Worm (Caenorhabditis elegans): ENCODE data around the gene glb-20.

The glb-20 gene

ce11 chrX:13510997-13511396, 45.0 kb downstream of the glb-20 start, which contains the start of gene col-185:
col-185 (minus strand) TSS chrX:13511097.
- TF ChIP-seq fos-1 (tag; optimal IDR thresholded peaks at IDR 0.05) (no peak), pha-4 (tag; optimal IDR thresholded peaks at IDR 0.05) (no peak), nhr-76 (tag; optimal IDR thresholded peaks at IDR 0.05) (no peak), unc-39 (tag; optimal IDR thresholded peaks at IDR 0.05) (no peak), nhr-11 (tag; optimal IDR thresholded peaks at IDR 0.05) (no peak), elt-3 (tag; optimal IDR thresholded peaks at IDR 0.05) (no peak), nhr-28 (tag; optimal IDR thresholded peaks at IDR 0.05) (no peak), ztf-11 (tag; optimal IDR thresholded peaks at IDR 0.05) (no peak), lin-39 (tag; optimal IDR thresholded peaks at IDR 0.05) (no peak), fkh-2 (tag; optimal IDR thresholded peaks at IDR 0.05) (no peak), mdl-1 (tag; optimal IDR thresholded peaks at IDR 0.05) (no peak), mml-1 (tag; optimal IDR thresholded peaks at IDR 0.05) (no peak), tbx-2 (tag; optimal IDR thresholded peaks at IDR 0.05) (no peak), ceh-9 (tag; optimal IDR thresholded peaks at IDR 0.05) (no peak), hmg-11 (tag; optimal IDR thresholded peaks at IDR 0.05) (no peak), ZK546.5 (tag; optimal IDR thresholded peaks at IDR 0.05) (no peak), R02D3.7 (tag; optimal IDR thresholded peaks at IDR 0.05) (no peak)

DNA sequence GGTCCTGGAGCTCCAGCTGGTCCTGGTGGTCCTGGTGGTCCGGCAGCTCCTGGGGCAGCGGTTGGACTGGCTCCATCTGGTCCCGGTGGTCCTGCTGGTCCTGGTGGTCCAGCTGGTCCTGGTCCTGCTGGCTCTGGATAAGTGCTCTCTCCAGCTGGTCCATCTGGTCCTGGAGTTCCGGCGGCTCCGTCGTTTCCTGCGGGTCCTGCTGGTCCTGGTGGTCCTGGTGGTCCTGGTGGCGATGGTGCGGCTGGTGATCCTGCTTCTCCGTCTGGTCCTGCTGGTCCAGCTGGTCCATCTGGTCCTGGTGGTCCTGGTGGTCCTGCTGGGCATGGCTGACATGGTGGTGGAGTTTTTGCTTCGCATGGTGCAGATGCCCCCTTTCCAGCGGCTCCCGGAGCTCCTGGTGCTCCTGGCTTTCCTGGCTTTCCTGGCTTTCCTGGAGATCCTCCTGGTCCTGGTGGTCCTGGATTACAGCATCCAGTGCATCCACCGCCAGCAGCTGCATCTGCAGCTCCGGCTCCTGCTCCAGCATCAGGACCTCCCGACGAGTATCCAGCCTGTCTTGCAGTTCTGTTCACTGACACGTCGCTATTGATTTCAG, 45.6 kb downstream of the glb-20 start:
- TF ChIP-seq ZK546.5 (tag; optimal IDR thresholded peaks at IDR 0.05) (no peak), hmg-11 (tag; optimal IDR thresholded peaks at IDR 0.05) (no peak), elt-1 (tag; optimal IDR thresholded peaks at IDR 0.05) (no peak), R02D3.7 (tag; optimal IDR thresholded peaks at IDR 0.05) (no peak), sea-2 (GFP tag; optimal IDR thresholded peaks at IDR 0.05) (no peak), eor-1 (tag; optimal IDR thresholded peaks at IDR 0.05) (no peak), ztf-11 (tag; optimal IDR thresholded peaks at IDR 0.05) (no peak), pha-4 (tag; optimal IDR thresholded peaks at IDR 0.05) (no peak), pqm-1 (tag; optimal IDR thresholded peaks at IDR 0.05) (no peak), ama-1 (optimal IDR thresholded peaks at IDR 0.05) (no peak), egl-5 (tag; optimal IDR thresholded peaks at IDR 0.05) (no peak), nhr-28 (tag; optimal IDR thresholded peaks at IDR 0.05) (no peak), fkh-2 (tag; optimal IDR thresholded peaks at IDR 0.05) (no peak), jun-1 (tag; optimal IDR thresholded peaks at IDR 0.05) (no peak), snpc-4 (tag; optimal IDR thresholded peaks at IDR 0.05) (no peak), fkh-10 (GFP tag; optimal IDR thresholded peaks at IDR 0.05) (no peak), lin-15B (tag; optimal IDR thresholded peaks at IDR 0.05) (no peak), skn-1 (tag; optimal IDR thresholded peaks at IDR 0.05) (no peak), ztf-4 (tag; optimal IDR thresholded peaks at IDR 0.05) (no peak)

DNA sequence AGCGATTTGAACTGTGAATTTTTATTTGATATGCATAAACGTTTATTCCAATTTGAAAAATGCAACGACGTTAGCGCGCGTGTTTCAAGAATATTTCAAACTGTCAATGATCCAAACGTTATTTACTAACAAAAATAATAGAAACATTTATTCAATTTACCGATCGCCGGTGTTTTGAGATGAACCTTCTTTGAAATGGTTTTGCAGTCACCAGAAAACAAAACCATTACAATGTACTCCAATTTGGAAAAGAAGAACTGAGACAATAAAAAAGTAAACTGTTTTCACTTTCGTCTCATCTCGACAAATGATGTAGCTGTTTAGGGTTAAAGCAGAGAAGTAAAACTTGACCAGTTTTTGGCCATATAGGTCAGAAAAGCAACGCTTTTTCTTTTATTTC, 48.7 kb downstream of the glb-20 start, which contains the start of gene H06A10.1:
Gene H06A10.1, plus strand, starts transcription at position 301 of the 400 bp plus-strand sequence.
- TF ChIP-seq unc-62 (GFP tag; optimal IDR thresholded peaks at IDR 0.05), result no peak
- TF ChIP-seq nhr-77 (tag; optimal IDR thresholded peaks at IDR 0.05), result no peak
- no peak for TF ChIP-seq ama-1 (optimal IDR thresholded peaks at IDR 0.05)
- no peak for TF ChIP-seq mml-1 (tag; optimal IDR thresholded peaks at IDR 0.05)
- TF ChIP-seq nhr-25 (tag; optimal IDR thresholded peaks at IDR 0.05), result no peak
- TF ChIP-seq zag-1 (tag; optimal IDR thresholded peaks at IDR 0.05), result no peak
- no peak for TF ChIP-seq fkh-10 (GFP tag; optimal IDR thresholded peaks at IDR 0.05)
- TF ChIP-seq nhr-23 (tag; optimal IDR thresholded peaks at IDR 0.05), result no peak

ce11 chrX:13506493-13506892, 49.5 kb downstream of the glb-20 start:
- TF ChIP-seq ZK546.5 (tag; optimal IDR thresholded peaks at IDR 0.05) (no peak), ztf-4 (tag; optimal IDR thresholded peaks at IDR 0.05) (no peak), sea-2 (GFP tag; optimal IDR thresholded peaks at IDR 0.05) (no peak), elt-3 (tag; optimal IDR thresholded peaks at IDR 0.05) (no peak), ama-1 (optimal IDR thresholded peaks at IDR 0.05) (no peak), nhr-237 (tag; optimal IDR thresholded peaks at IDR 0.05) (no peak), ceh-16 (tag; optimal IDR thresholded peaks at IDR 0.05) (no peak), R02D3.7 (tag; optimal IDR thresholded peaks at IDR 0.05) (no peak)

DNA sequence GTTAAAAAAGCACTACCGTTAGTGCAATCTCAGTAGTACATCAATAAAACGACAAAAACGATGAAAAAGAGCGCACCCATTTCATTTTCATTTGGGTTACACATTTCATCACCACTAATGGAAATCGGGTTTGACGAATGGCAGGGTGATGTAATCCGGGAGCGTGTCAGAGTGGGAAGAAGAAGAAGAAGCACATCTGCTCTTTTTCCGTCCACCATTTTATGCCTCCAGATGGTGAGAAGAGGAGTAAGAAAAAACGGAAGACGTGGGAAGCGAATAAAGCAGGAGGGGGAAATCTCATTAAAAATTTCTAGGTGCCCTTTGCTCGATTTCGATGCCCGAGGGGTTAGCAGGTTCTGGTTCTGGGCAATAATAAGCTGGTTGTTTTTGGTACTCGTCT, 49.9 kb downstream of the glb-20 start:
- TF ChIP-seq lin-39 (tag; optimal IDR thresholded peaks at IDR 0.05) (peak; percentile 16), zag-1 (tag; optimal IDR thresholded peaks at IDR 0.05) (no peak)
